Fruit fly (Drosophila melanogaster) whole organism, embryonic: Measurements from ENCODE around the gene CLS.

ENCODE experiments used
- Blimp-1 ChIP-seq: fragments of 200-800 bp; sonication (Bioruptor generic); optimal IDR thresholded peaks from 3 replicates; lab custom pipeline; 2018; ENCODE audit warnings: missing biosample characterization, missing genetic modification characterization, mild to moderate bottlenecking, moderate library complexity, missing genetic modification reagents
- CG10267 ChIP-seq: fragments of 200-800 bp; sonication (Bioruptor generic); optimal IDR thresholded peaks from 2 replicates; lab custom pipeline; 2018; ENCODE audit warnings: missing biosample characterization, mild to moderate bottlenecking, missing genetic modification characterization, moderate library complexity
- CG10543 ChIP-seq: fragments of 200-800 bp; sonication (Bioruptor generic); optimal IDR thresholded peaks from 3 replicates; lab custom pipeline; 2017; ENCODE audit warnings: missing biosample characterization, mild to moderate bottlenecking, missing genetic modification characterization, moderate library complexity
- CG10959 ChIP-seq: fragments of 200-800 bp; sonication (Bioruptor generic); IDR thresholded peaks from 2 replicates; pipeline ENCODE4 v1.3.6; 2022; ENCODE audit warnings: missing biosample characterization, missing genetic modification characterization
- CG11093 ChIP-seq: fragments of 200-800 bp; sonication (Bioruptor generic); IDR thresholded peaks from 3 replicates; pipeline ENCODE4 v1.3.6; 2022; ENCODE audit warnings: missing biosample characterization, missing genetic modification characterization
- CG11247 ChIP-seq: fragments of 200-800 bp; sonication (Bioruptor generic); IDR thresholded peaks from 2 replicates; pipeline ENCODE4 v1.3.6; 2022; ENCODE audit warnings: missing biosample characterization, missing genetic modification characterization
- CG11723 ChIP-seq: fragments of 200-800 bp; sonication (Bioruptor generic); optimal IDR thresholded peaks from 2 replicates; lab custom pipeline; 2017; ENCODE audit warnings: missing biosample characterization, mild to moderate bottlenecking, missing genetic modification characterization
- CG1647 ChIP-seq: fragments of 200-800 bp; sonication (Bioruptor generic); optimal IDR thresholded peaks from 3 replicates; lab custom pipeline; 2016; ENCODE audit warnings: missing biosample characterization, missing genetic modification characterization
- CG16813 ChIP-seq: fragments of 200-800 bp; sonication (Bioruptor generic); IDR thresholded peaks from 3 replicates; pipeline ENCODE4 v1.3.6; 2022; ENCODE audit warnings: missing biosample characterization, missing genetic modification characterization; ENCODE audit not compliant: partially characterized antibody
- CG17361 ChIP-seq: fragments of 200-800 bp; sonication (Bioruptor generic); IDR thresholded peaks from 3 replicates; pipeline ENCODE4 v1.3.6; 2022; ENCODE audit warnings: missing biosample characterization, missing genetic modification characterization
- CG18262 ChIP-seq: fragments of 200-800 bp; optimal IDR thresholded peaks from 3 replicates; lab custom pipeline; 2019; ENCODE audit warnings: missing biosample characterization, mild to moderate bottlenecking, missing genetic modification characterization, moderate library complexity
- CG18476 ChIP-seq: fragments of 200-800 bp; sonication (Bioruptor generic); optimal IDR thresholded peaks from 2 replicates; lab custom pipeline; 2016; ENCODE audit warnings: missing biosample characterization, mild to moderate bottlenecking, missing genetic modification characterization
- CG2120 ChIP-seq: fragments of 200-800 bp; sonication (Bioruptor generic); optimal IDR thresholded peaks from 3 replicates; lab custom pipeline; 2016; ENCODE audit warnings: missing biosample characterization, missing genetic modification characterization
- CG3065 ChIP-seq: fragments of 200-800 bp; sonication (Bioruptor generic); optimal IDR thresholded peaks from 2 replicates; lab custom pipeline; 2016; ENCODE audit warnings: missing biosample characterization, missing genetic modification characterization
- CG32767 ChIP-seq: fragments of 200-800 bp; sonication (Bioruptor generic); IDR thresholded peaks from 2 replicates; pipeline ENCODE4 v1.3.6; 2022; ENCODE audit warnings: missing biosample characterization, missing genetic modification characterization
- CG4360 ChIP-seq: fragments of 200-800 bp; sonication (Bioruptor generic); IDR thresholded peaks from 2 replicates; pipeline ENCODE4 v1.3.6; 2022; ENCODE audit warnings: missing biosample characterization, missing genetic modification characterization
- CG4424 ChIP-seq: fragments of 200-800 bp; sonication (Bioruptor generic); optimal IDR thresholded peaks from 3 replicates; lab custom pipeline; 2016; ENCODE audit warnings: missing biosample characterization, missing genetic modification characterization
- CG6854 ChIP-seq: fragments of 200-800 bp; sonication (Bioruptor generic); optimal IDR thresholded peaks from 3 replicates; lab custom pipeline; 2017; ENCODE audit warnings: missing biosample characterization, mild to moderate bottlenecking, missing genetic modification characterization
- CG7357 ChIP-seq: fragments of 200-800 bp; sonication (Bioruptor generic); IDR thresholded peaks from 3 replicates; pipeline ENCODE4 v1.3.6; 2022; ENCODE audit warnings: missing biosample characterization, missing genetic modification characterization
- CG8924 ChIP-seq: fragments of 200-800 bp; optimal IDR thresholded peaks from 3 replicates; lab custom pipeline; 2019; ENCODE audit warnings: missing biosample characterization, mild to moderate bottlenecking, missing genetic modification characterization, moderate library complexity
- CG9817 ChIP-seq: fragments of 200-800 bp; sonication (Bioruptor generic); optimal IDR thresholded peaks from 2 replicates; lab custom pipeline; 2018; ENCODE audit warnings: missing biosample characterization, mild to moderate bottlenecking, missing genetic modification characterization, moderate library complexity
- D ChIP-seq, 2 experiments: fragments of 200-800 bp in 1 of 2; fragments of >200 bp in 1 of 2; sonication (Bioruptor generic) in 1 of 2; optimal IDR thresholded peaks; 2 replicates in 1 of 2; 3 replicates in 1 of 2; lab custom pipeline; 2017; ENCODE audit warnings: mild to moderate bottlenecking in 1 of 2, missing biosample characterization in 1 of 2, missing genetic modification characterization in 1 of 2, missing genetic modification reagents in 1 of 2
- D19A ChIP-seq: fragments of 200-800 bp; optimal IDR thresholded peaks from 3 replicates; lab custom pipeline; 2019; ENCODE audit warnings: missing biosample characterization, mild to moderate bottlenecking, missing genetic modification characterization, moderate library complexity
- E2f1 ChIP-seq: fragments of 200-800 bp; sonication (Bioruptor generic); IDR thresholded peaks from 2 replicates; pipeline ENCODE4 v1.3.6; 2022; ENCODE audit warnings: missing biosample characterization, missing genetic modification characterization
- GATAe ChIP-seq: fragments of 200-800 bp; sonication (Bioruptor generic); conservative IDR thresholded peaks from 2 replicates; pipeline ENCODE4 v1.3.6; 2022; ENCODE audit warnings: missing biosample characterization, missing genetic modification characterization
- Gsc ChIP-seq: fragments of 200-800 bp; sonication (Bioruptor generic); IDR thresholded peaks from 2 replicates; pipeline ENCODE4 v1.3.6; 2022; ENCODE audit warnings: missing biosample characterization, missing genetic modification characterization
- Hand ChIP-seq: fragments of 200-800 bp; sonication (Bioruptor generic); optimal IDR thresholded peaks from 2 replicates; lab custom pipeline; 2017; ENCODE audit warnings: mild to moderate bottlenecking, missing biosample characterization, missing genetic modification reagents, missing genetic modification characterization
- Lhr ChIP-seq: fragments of 200-800 bp; sonication (Bioruptor generic); optimal IDR thresholded peaks from 3 replicates; lab custom pipeline; 2017; ENCODE audit warnings: mild to moderate bottlenecking, missing biosample characterization, missing genetic modification reagents, missing genetic modification characterization
- NK7.1 ChIP-seq: fragments of 200-800 bp; sonication (Bioruptor generic); optimal IDR thresholded peaks from 3 replicates; lab custom pipeline; 2016; ENCODE audit warnings: missing biosample characterization, missing genetic modification characterization
- Neu2 ChIP-seq: fragments of 200-800 bp; sonication (Bioruptor generic); optimal IDR thresholded peaks from 3 replicates; lab custom pipeline; 2016; ENCODE audit warnings: missing biosample characterization, missing genetic modification characterization, borderline replicate concordance
- Rfx ChIP-seq: fragments of 200-800 bp; sonication (Bioruptor generic); IDR thresholded peaks from 2 replicates; pipeline ENCODE4 v1.3.6; 2022; ENCODE audit warnings: missing biosample characterization, missing genetic modification characterization
- TFAM ChIP-seq: fragments of 200-800 bp; sonication (Bioruptor generic); optimal IDR thresholded peaks from 2 replicates; lab custom pipeline; 2017; ENCODE audit warnings: missing biosample characterization, missing genetic modification characterization, inconsistent platforms
- ac ChIP-seq: fragments of 200-800 bp; sonication (Bioruptor generic); optimal IDR thresholded peaks from 3 replicates; lab custom pipeline; 2017; ENCODE audit warnings: missing biosample characterization, mild to moderate bottlenecking, missing genetic modification characterization
- bcd ChIP-seq: fragments of 200-800 bp; sonication (Bioruptor generic); optimal IDR thresholded peaks from 2 replicates; lab custom pipeline; 2017; ENCODE audit warnings: missing biosample characterization, mild to moderate bottlenecking, missing genetic modification characterization
- dysf ChIP-seq: fragments of 200-800 bp; sonication (Bioruptor generic); IDR thresholded peaks from 3 replicates; pipeline ENCODE4 v1.3.6; 2022; ENCODE audit warnings: missing biosample characterization, missing genetic modification characterization
- en ChIP-seq: fragments of 200-800 bp; sonication (Bioruptor generic); optimal IDR thresholded peaks from 2 replicates; lab custom pipeline; 2016; ENCODE audit warnings: missing biosample characterization, missing genetic modification characterization
- fd3F ChIP-seq: fragments of 200-800 bp; sonication (Bioruptor generic); optimal IDR thresholded peaks from 2 replicates; lab custom pipeline; 2018; ENCODE audit warnings: missing biosample characterization, mild to moderate bottlenecking, missing genetic modification characterization, moderate library complexity
- fru ChIP-seq: fragments of >200 bp; optimal IDR thresholded peaks from 2 replicates; lab custom pipeline; 2017
- knrl ChIP-seq: fragments of 200-800 bp; sonication (Bioruptor generic); IDR thresholded peaks from 3 replicates; pipeline ENCODE4 v1.3.6; 2022; ENCODE audit warnings: missing biosample characterization, missing genetic modification characterization; ENCODE audit not compliant: partially characterized antibody
- mirr ChIP-seq: fragments of 200-800 bp; sonication (Bioruptor generic); optimal IDR thresholded peaks from 3 replicates; lab custom pipeline; 2018; ENCODE audit warnings: missing biosample characterization, mild to moderate bottlenecking, missing genetic modification characterization
- nerfin-1 ChIP-seq: fragments of 200-800 bp; sonication (Bioruptor generic); optimal IDR thresholded peaks from 3 replicates; lab custom pipeline; 2019; ENCODE audit warnings: missing biosample characterization, mild to moderate bottlenecking, missing genetic modification characterization, moderate library complexity
- p53 ChIP-seq: fragments of 200-800 bp; sonication (Bioruptor generic); optimal IDR thresholded peaks from 2 replicates; lab custom pipeline; 2016; ENCODE audit warnings: missing biosample characterization, missing genetic modification characterization
- pan ChIP-seq, 4 experiments: fragments of >200 bp in 3 of 4; fragments of 200-800 bp in 1 of 4; sonication (Bioruptor generic) in 1 of 4; optimal IDR thresholded peaks in 3 of 4; IDR thresholded peaks in 1 of 4; 2 replicates each; pipeline versions ENCODE4 v1.3.6 to Lab custom; 2017 to 2022; ENCODE audit warnings: missing biosample characterization in 2 of 4, missing genetic modification characterization in 2 of 4, mixed read lengths in 1 of 4
- salm ChIP-seq: fragments of 200-800 bp; sonication (Bioruptor generic); optimal IDR thresholded peaks from 2 replicates; lab custom pipeline; 2018; ENCODE audit warnings: missing biosample characterization, mild to moderate bottlenecking, missing genetic modification characterization
- sr ChIP-seq: fragments of 200-800 bp; sonication (Bioruptor generic); IDR thresholded peaks from 3 replicates; pipeline ENCODE4 v1.3.6; 2022; ENCODE audit warnings: missing biosample characterization, missing genetic modification characterization
- trem ChIP-seq: fragments of 200-800 bp; optimal IDR thresholded peaks from 3 replicates; lab custom pipeline; 2019; ENCODE audit warnings: missing biosample characterization, mild to moderate bottlenecking, missing genetic modification characterization, moderate library complexity
- trh ChIP-seq: fragments of 200-800 bp; sonication (Bioruptor generic); optimal IDR thresholded peaks from 2 replicates; lab custom pipeline; 2016; ENCODE audit warnings: missing biosample characterization, missing genetic modification characterization
- tx ChIP-seq: fragments of 200-800 bp; sonication (Bioruptor generic); optimal IDR thresholded peaks from 2 replicates; lab custom pipeline; 2016; ENCODE audit warnings: missing biosample characterization, missing genetic modification characterization
- zen ChIP-seq: fragments of 200-800 bp; sonication (Bioruptor generic); optimal IDR thresholded peaks from 3 replicates; lab custom pipeline; 2018; ENCODE audit warnings: missing biosample characterization, mild to moderate bottlenecking, missing genetic modification characterization, moderate library complexity

CLS gene

dm6 chr3R:25646882-25647518, 40.2 kb downstream of the CLS start (continued):
- TF ChIP-seq TFAM (peak; percentile 74), CG9817 (tag; lab: Kevin White, UChicago) (peak; percentile 95), Gsc (GFP tag; lab: Robert Waterston, UW) (peak; percentile 79), trem (tag; lab: Kevin White, UChicago) (peak; percentile 94), CG18476 (GFP tag; lab: Kevin White, UChicago) (peak; percentile 74), CG8924 (tag; lab: Kevin White, UChicago) (peak; percentile 90), salm (peak; percentile 65), CG16813 (peak; percentile 93), Neu2 (GFP tag; lab: Kevin White, UChicago) (peak; percentile 81), knrl (peak; percentile 95), CG1647 (GFP tag; lab: Kevin White, UChicago) (peak; percentile 91), Lhr (GFP tag; lab: Kevin White, UChicago) (peak; percentile 93), CG11247 (GFP tag; lab: Robert Waterston, UW) (peak; percentile 86), mirr (GFP tag; lab: Kevin White, UChicago) (peak; percentile 92), sr (GFP tag; lab: Robert Waterston, UW) (peak; percentile 42; the same call in 1 of the 3 replicates), E2f1 (GFP tag; lab: Robert Waterston, UW) (peak; percentile 85), CG10959 (GFP tag; lab: Robert Waterston, UW) (peak; percentile 81), dysf (GFP tag; lab: Robert Waterston, UW) (peak; percentile 94), D (optimal IDR thresholded peaks at IDR 0.05; lab: Kevin White, UChicago) (no peak), D (GFP tag; optimal IDR thresholded peaks at IDR 0.05; lab: Kevin White, UChicago) (peak; percentile 86), Hand (GFP tag; lab: Kevin White, UChicago) (peak; percentile 85), CG11723 (GFP tag; lab: Kevin White, UChicago) (peak; percentile 90), CG4360 (GFP tag; lab: Robert Waterston, UW) (no peak), D19A (peak; percentile 68), CG11093 (GFP tag; lab: Robert Waterston, UW) (peak; percentile 84), fd3F (GFP tag; lab: Kevin White, UChicago) (peak; percentile 82), CG3065 (GFP tag; lab: Kevin White, UChicago) (peak; percentile 88), CG10267 (tag; lab: Kevin White, UChicago) (peak; percentile 88), p53 (GFP tag; lab: Kevin White, UChicago) (peak; percentile 91), CG7357 (GFP tag; lab: Robert Waterston, UW) (peak; percentile 84), CG10543 (GFP tag; lab: Kevin White, UChicago) (peak; percentile 96), GATAe (GFP tag; lab: Robert Waterston, UW) (peak; percentile 50; the same call in 1 of the 2 replicates), tx (GFP tag; lab: Kevin White, UChicago) (peak; percentile 96), CG2120 (peak; percentile 97), fru (no peak), CG6854 (GFP tag; lab: Kevin White, UChicago) (peak; percentile 65), nerfin-1 (tag; lab: Kevin White, UChicago) (peak; percentile 89), CG32767 (peak; percentile 83), CG17361 (peak; percentile 92), Rfx (peak; percentile 94), zen (peak; percentile 83), ac (GFP tag; lab: Kevin White, UChicago) (no peak), Blimp-1 (GFP tag; lab: Kevin White, UChicago) (peak; percentile 80), NK7.1 (peak; percentile 93), trh (GFP tag; lab: Kevin White, UChicago) (peak; percentile 79), bcd (GFP tag; lab: Kevin White, UChicago) (peak; percentile 94), en (peak; percentile 83), CG18262 (tag; lab: Kevin White, UChicago) (peak; percentile 86), CG4424 (peak; percentile 88), pan (optimal IDR thresholded peaks at IDR 0.05; lab: Kevin White, UChicago) (no peak), pan (GFP tag; optimal IDR thresholded peaks at IDR 0.05 in 1 of 2, IDR thresholded peaks at IDR 0.05 in 1 of 2) (peak in 1 of 2 experiments; percentile 88)
